Fruit fly (Drosophila melanogaster) S2 (cell line): ENCODE measurements around the gene CG42835.

ENCODE experiments used
- CG8478 ChIP-seq: fragments of >200 bp; optimal IDR thresholded peaks from 2 replicates; lab custom pipeline; 2018
- CTCF ChIP-seq, 2 experiments: fragments of >200 bp; optimal IDR thresholded peaks; 2 replicates each; lab custom pipeline; 2018

- TF ChIP-seq CTCF (optimal IDR thresholded peaks at IDR 0.05; lab: Kevin White, UChicago) (no peak), CG8478 (lab: Kevin White, UChicago) (no peak)
Measured at dm6 chr3R:17425417-17425915, 5.0 kb downstream of the CG42835 start, which contains the start of gene cysu.
